Fruit fly (Drosophila melanogaster) whole organism, embryonic: ENCODE measurements around the gene Rcd-1r.

Experiments
- Bteb2 ChIP-seq: fragments of 200-800 bp; sonication (Bioruptor generic); optimal IDR thresholded peaks from 2 replicates; lab custom pipeline; 2016; ENCODE audit warnings: missing biosample characterization, missing genetic modification characterization
- CG10565 ChIP-seq: fragments of 200-800 bp; sonication (Bioruptor generic); optimal IDR thresholded peaks from 3 replicates; lab custom pipeline; 2016; ENCODE audit warnings: missing biosample characterization, mild to moderate bottlenecking, missing genetic modification characterization
- CG11093 ChIP-seq: fragments of 200-800 bp; sonication (Bioruptor generic); IDR thresholded peaks from 3 replicates; pipeline ENCODE4 v1.3.6; 2022; ENCODE audit warnings: missing biosample characterization, missing genetic modification characterization
- CG13424 ChIP-seq: fragments of 200-800 bp; sonication (Bioruptor generic); optimal IDR thresholded peaks from 2 replicates; lab custom pipeline; 2019; ENCODE audit warnings: missing biosample characterization, mild to moderate bottlenecking, missing genetic modification characterization, moderate library complexity
- CG14050 ChIP-seq: fragments of 200-800 bp; sonication (Bioruptor generic); IDR thresholded peaks from 3 replicates; pipeline ENCODE4 v1.3.6; 2022; ENCODE audit warnings: missing biosample characterization, missing genetic modification characterization
- CG14860 ChIP-seq: fragments of 200-800 bp; sonication (Bioruptor generic); IDR thresholded peaks from 3 replicates; pipeline ENCODE4 v1.3.6; 2022; ENCODE audit warnings: missing biosample characterization, missing genetic modification characterization; ENCODE audit not compliant: partially characterized antibody
- CG15696 ChIP-seq: fragments of 200-800 bp; sonication (Bioruptor generic); optimal IDR thresholded peaks from 2 replicates; lab custom pipeline; 2019; ENCODE audit warnings: missing biosample characterization, mild to moderate bottlenecking, missing genetic modification characterization, moderate library complexity
- CG17385 ChIP-seq: fragments of 200-800 bp; sonication (Bioruptor generic); optimal IDR thresholded peaks from 3 replicates; lab custom pipeline; 2018; ENCODE audit warnings: missing biosample characterization, mild to moderate bottlenecking, missing genetic modification characterization
- CG2678 ChIP-seq: fragments of 200-800 bp; sonication (Bioruptor generic); optimal IDR thresholded peaks from 3 replicates; lab custom pipeline; 2019; ENCODE audit warnings: missing biosample characterization, mild to moderate bottlenecking, missing genetic modification characterization, moderate library complexity
- CG2712 ChIP-seq: fragments of 200-800 bp; optimal IDR thresholded peaks from 3 replicates; lab custom pipeline; 2019; ENCODE audit warnings: missing biosample characterization, mild to moderate bottlenecking, missing genetic modification characterization, moderate library complexity
- CG32767 ChIP-seq: fragments of 200-800 bp; sonication (Bioruptor generic); IDR thresholded peaks from 2 replicates; pipeline ENCODE4 v1.3.6; 2022; ENCODE audit warnings: missing biosample characterization, missing genetic modification characterization
- CG32772 ChIP-seq: fragments of 200-800 bp; sonication (Bioruptor generic); IDR thresholded peaks from 2 replicates; pipeline ENCODE4 v1.3.6; 2022; ENCODE audit warnings: missing biosample characterization, missing genetic modification characterization
- CG42726 ChIP-seq: fragments of 200-800 bp; sonication (Bioruptor generic); IDR thresholded peaks from 2 replicates; pipeline ENCODE4 v1.3.6; 2022; ENCODE audit warnings: missing biosample characterization, missing genetic modification characterization; ENCODE audit not compliant: partially characterized antibody
- CG4360 ChIP-seq: fragments of 200-800 bp; sonication (Bioruptor generic); IDR thresholded peaks from 2 replicates; pipeline ENCODE4 v1.3.6; 2022; ENCODE audit warnings: missing biosample characterization, missing genetic modification characterization
- CG5953 ChIP-seq: fragments of 200-800 bp; sonication (Bioruptor generic); IDR thresholded peaks from 2 replicates; pipeline ENCODE4 v1.3.6; 2022; ENCODE audit warnings: missing biosample characterization, missing genetic modification characterization
- CG6654 ChIP-seq: fragments of 200-800 bp; sonication (Bioruptor generic); optimal IDR thresholded peaks from 2 replicates; lab custom pipeline; 2017; ENCODE audit warnings: missing biosample characterization, mild to moderate bottlenecking, missing genetic modification characterization
- CG9609 ChIP-seq: fragments of 200-800 bp; sonication (Bioruptor generic); optimal IDR thresholded peaks from 3 replicates; lab custom pipeline; 2016; ENCODE audit warnings: missing biosample characterization, missing genetic modification characterization
- CG9727 ChIP-seq: fragments of 200-800 bp; sonication (Bioruptor generic); optimal IDR thresholded peaks from 3 replicates; lab custom pipeline; 2017; ENCODE audit warnings: missing biosample characterization, mild to moderate bottlenecking, missing genetic modification characterization
- Dad ChIP-seq: fragments of 200-800 bp; sonication (Bioruptor generic); optimal IDR thresholded peaks from 3 replicates; lab custom pipeline; 2016; ENCODE audit warnings: missing biosample characterization, missing genetic modification characterization
- Doc3 ChIP-seq: fragments of 200-800 bp; sonication (Bioruptor generic); IDR thresholded peaks from 3 replicates; pipeline ENCODE4 v1.3.6; 2022; ENCODE audit warnings: missing biosample characterization, missing genetic modification characterization; ENCODE audit not compliant: partially characterized antibody
- Ets65A ChIP-seq: fragments of 200-800 bp; sonication (Bioruptor generic); peaks from one replicate; lab custom pipeline; 2016; ENCODE audit warnings: missing biosample characterization, missing genetic modification characterization
- GATAe ChIP-seq: fragments of 200-800 bp; sonication (Bioruptor generic); conservative IDR thresholded peaks from 2 replicates; pipeline ENCODE4 v1.3.6; 2022; ENCODE audit warnings: missing biosample characterization, missing genetic modification characterization
- Lpt ChIP-seq: fragments of >200 bp; optimal IDR thresholded peaks from 2 replicates; lab custom pipeline; 2018; ENCODE audit warnings: missing biosample characterization, missing genetic modification characterization
- Mad ChIP-seq: fragments of 200-800 bp; sonication (Bioruptor generic); optimal IDR thresholded peaks from 2 replicates; lab custom pipeline; 2016; ENCODE audit warnings: missing biosample characterization, missing genetic modification characterization
- NfI ChIP-seq: fragments of 200-800 bp; sonication (Bioruptor generic); optimal IDR thresholded peaks from 3 replicates; lab custom pipeline; 2018; ENCODE audit warnings: missing biosample characterization, mild to moderate bottlenecking, missing genetic modification characterization, moderate library complexity
- Oaz ChIP-seq: fragments of 200-800 bp; sonication (Bioruptor generic); IDR thresholded peaks from 2 replicates; pipeline ENCODE4 v1.3.6; 2022; ENCODE audit warnings: missing biosample characterization, missing genetic modification characterization
- PHDP ChIP-seq: fragments of 200-800 bp; sonication (Bioruptor generic); optimal IDR thresholded peaks from 3 replicates; lab custom pipeline; 2018; ENCODE audit warnings: missing biosample characterization, mild to moderate bottlenecking, missing genetic modification characterization, moderate library complexity
- Poxn ChIP-seq: fragments of 200-800 bp; sonication (Bioruptor generic); IDR thresholded peaks from 2 replicates; pipeline ENCODE4 v1.3.6; 2022; ENCODE audit warnings: missing biosample characterization, missing genetic modification characterization
- TFAM ChIP-seq: fragments of 200-800 bp; sonication (Bioruptor generic); optimal IDR thresholded peaks from 2 replicates; lab custom pipeline; 2017; ENCODE audit warnings: missing biosample characterization, missing genetic modification characterization, inconsistent platforms
- abd-A ChIP-seq: fragments of 200-800 bp; sonication (Bioruptor generic); optimal IDR thresholded peaks from 3 replicates; lab custom pipeline; 2019; ENCODE audit warnings: missing biosample characterization, mild to moderate bottlenecking, missing genetic modification characterization, moderate library complexity
- ap ChIP-seq: fragments of 200-800 bp; sonication (Bioruptor generic); IDR thresholded peaks from 2 replicates; pipeline ENCODE4 v1.3.6; 2022; ENCODE audit warnings: missing biosample characterization, missing genetic modification characterization
- cg ChIP-seq: fragments of 200-800 bp; sonication (Bioruptor generic); optimal IDR thresholded peaks from 3 replicates; lab custom pipeline; 2019; ENCODE audit warnings: missing biosample characterization, mild to moderate bottlenecking, missing genetic modification characterization, moderate library complexity
- chinmo ChIP-seq: fragments of 200-800 bp; sonication (Bioruptor generic); IDR thresholded peaks from 4 replicates; pipeline ENCODE4 v1.3.6; 2022; ENCODE audit warnings: missing biosample characterization, missing genetic modification characterization; ENCODE audit not compliant: partially characterized antibody
- ci ChIP-seq: fragments of 200-800 bp; sonication (Bioruptor generic); IDR thresholded peaks from 3 replicates; pipeline ENCODE4 v1.3.6; 2022; ENCODE audit warnings: missing biosample characterization, missing genetic modification characterization
- crol ChIP-seq: fragments of 200-800 bp; sonication (Bioruptor generic); IDR thresholded peaks from 2 replicates; pipeline ENCODE4 v1.3.6; 2022; ENCODE audit warnings: missing biosample characterization, missing genetic modification characterization
- disco-r ChIP-seq: fragments of 200-800 bp; sonication (Bioruptor generic); optimal IDR thresholded peaks from 2 replicates; lab custom pipeline; 2016; ENCODE audit warnings: missing biosample characterization, missing genetic modification characterization
- dmrt11E ChIP-seq: fragments of 200-800 bp; sonication (Bioruptor generic); optimal IDR thresholded peaks from 3 replicates; lab custom pipeline; 2018; ENCODE audit warnings: missing biosample characterization, mild to moderate bottlenecking, missing genetic modification characterization, moderate library complexity
- dpn ChIP-seq, 2 experiments: fragments of 200-800 bp; sonication (Bioruptor generic); optimal IDR thresholded peaks; 3 replicates each; lab custom pipeline; 2016; ENCODE audit warnings: missing biosample characterization in 2 of 2, missing genetic modification characterization in 2 of 2
- dysf ChIP-seq: fragments of 200-800 bp; sonication (Bioruptor generic); IDR thresholded peaks from 3 replicates; pipeline ENCODE4 v1.3.6; 2022; ENCODE audit warnings: missing biosample characterization, missing genetic modification characterization
- en ChIP-seq: fragments of 200-800 bp; sonication (Bioruptor generic); optimal IDR thresholded peaks from 2 replicates; lab custom pipeline; 2016; ENCODE audit warnings: missing biosample characterization, missing genetic modification characterization
- ewg ChIP-seq: fragments of 200-800 bp; sonication (Bioruptor generic); optimal IDR thresholded peaks from 3 replicates; lab custom pipeline; 2017; ENCODE audit warnings: mild to moderate bottlenecking, missing biosample characterization, missing genetic modification reagents, missing genetic modification characterization
- gcm ChIP-seq: fragments of 200-800 bp; sonication (Bioruptor generic); optimal IDR thresholded peaks from 2 replicates; lab custom pipeline; 2019; ENCODE audit warnings: missing biosample characterization, mild to moderate bottlenecking, missing genetic modification characterization, moderate library complexity
- gfzf ChIP-seq: fragments of 200-800 bp; sonication (Bioruptor generic); optimal IDR thresholded peaks from 2 replicates; lab custom pipeline; 2016; ENCODE audit warnings: missing biosample characterization, mild to moderate bottlenecking, missing genetic modification characterization, moderate library complexity
- kah ChIP-seq: fragments of 200-800 bp; sonication (Bioruptor generic); optimal IDR thresholded peaks from 2 replicates; lab custom pipeline; 2018; ENCODE audit warnings: missing biosample characterization, mild to moderate bottlenecking, missing genetic modification characterization
- pb ChIP-seq: fragments of 200-800 bp; sonication (Bioruptor generic); optimal IDR thresholded peaks from 3 replicates; lab custom pipeline; 2016; ENCODE audit warnings: missing biosample characterization, missing genetic modification characterization
- phol ChIP-seq: fragments of 200-800 bp; sonication (Bioruptor generic); optimal IDR thresholded peaks from 3 replicates; lab custom pipeline; 2018; ENCODE audit warnings: missing biosample characterization, mild to moderate bottlenecking, missing genetic modification characterization, moderate library complexity
- repo ChIP-seq: fragments of 200-800 bp; sonication (Bioruptor generic); optimal IDR thresholded peaks from 2 replicates; lab custom pipeline; 2016; ENCODE audit warnings: missing biosample characterization, missing genetic modification characterization
- sens ChIP-seq: fragments of 200-800 bp; sonication (Bioruptor generic); peaks from one replicate; lab custom pipeline; 2016; ENCODE audit warnings: missing biosample characterization, missing genetic modification characterization
- sob ChIP-seq: fragments of 200-800 bp; sonication (Bioruptor generic); IDR thresholded peaks from 2 replicates; pipeline ENCODE4 v1.3.6; 2022; ENCODE audit warnings: missing biosample characterization, missing genetic modification characterization
- sqz ChIP-seq: fragments of 200-800 bp; sonication (Bioruptor generic); optimal IDR thresholded peaks from 3 replicates; lab custom pipeline; 2018; ENCODE audit warnings: missing biosample characterization, mild to moderate bottlenecking, missing genetic modification characterization

The Rcd-1r gene

DNA sequence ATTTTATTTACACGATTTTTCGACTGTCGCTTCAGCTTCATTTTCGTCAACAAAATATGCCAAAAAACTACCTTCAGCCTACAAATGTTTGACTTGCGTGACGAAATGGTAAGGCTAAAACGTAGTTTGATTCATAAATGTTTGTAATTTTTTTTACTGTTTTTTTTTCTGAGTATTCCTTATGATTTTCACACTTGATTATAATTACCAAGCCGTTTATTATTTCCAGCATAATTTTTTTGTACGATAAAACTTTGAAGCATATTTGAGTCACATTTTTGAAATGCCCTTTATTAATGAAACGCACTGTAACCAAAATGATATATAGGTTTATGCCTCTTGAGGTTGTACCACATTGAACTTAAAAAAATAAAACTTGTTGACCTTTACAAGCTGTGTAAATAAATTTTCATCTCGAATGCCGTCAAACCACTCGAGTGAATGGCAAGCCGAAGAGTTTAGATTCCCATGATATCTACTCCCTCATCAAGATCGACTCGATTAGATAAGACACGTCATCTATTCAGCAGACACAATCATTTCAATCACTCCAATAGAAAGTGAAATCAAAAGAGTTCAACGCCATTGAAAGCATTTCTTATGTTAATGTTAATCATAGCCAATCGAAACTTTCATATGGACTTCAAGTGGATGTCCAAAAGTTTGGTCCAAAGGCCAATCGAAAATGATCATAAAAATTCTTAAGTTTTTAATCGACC lies 31.1 kb downstream of the Rcd-1r start (continued):
- TF ChIP-seq chinmo (no peak), CG13424 (tag; lab: Kevin White, UChicago) (peak; percentile 65), ci (GFP tag; lab: Robert Waterston, UW) (peak; percentile 62; the same call in 1 of the 3 replicates), phol (tag; lab: Kevin White, UChicago) (peak; percentile 41), kah (no peak), GATAe (GFP tag; lab: Robert Waterston, UW) (no peak), CG4360 (GFP tag; lab: Robert Waterston, UW) (no peak), CG10565 (no peak), cg (GFP tag; lab: Kevin White, UChicago) (no peak), en (GFP tag; lab: Kevin White, UChicago) (no peak), gfzf (GFP tag; lab: Kevin White, UChicago) (no peak), dysf (peak; percentile 80), repo (GFP tag; lab: Kevin White, UChicago) (no peak), CG11093 (0 out of 3 replicates have a peak, but pooled peaks have one; percentile 31), CG9727 (GFP tag; lab: Kevin White, UChicago) (no peak), NfI (GFP tag; lab: Kevin White, UChicago) (peak; percentile 27), CG15696 (no peak), Mad (GFP tag; lab: Kevin White, UChicago) (no peak), ap (GFP tag; lab: Robert Waterston, UW) (no peak), PHDP (peak; percentile 62), Dad (GFP tag; lab: Kevin White, UChicago) (no peak), sob (GFP tag; lab: Robert Waterston, UW) (peak; percentile 47; the same call in 1 of the 2 replicates), Ets65A (GFP tag; lab: Kevin White, UChicago) (peak; percentile 51), crol (GFP tag; lab: Robert Waterston, UW) (no peak), Lpt (GFP tag; lab: Kevin White, UChicago) (no peak), CG32767 (0 out of 2 replicates have a peak, but pooled peaks have one; percentile 27), CG5953 (no peak), CG9609 (GFP tag; lab: Kevin White, UChicago) (no peak), TFAM (GFP tag; lab: Kevin White, UChicago) (no peak), sens (peak; percentile 92), ewg (GFP tag; lab: Kevin White, UChicago) (no peak), CG2678 (tag; lab: Kevin White, UChicago) (peak; percentile 78), gcm (GFP tag; lab: Kevin White, UChicago) (peak; percentile 20), CG42726 (GFP tag; lab: Robert Waterston, UW) (no peak), dmrt11E (tag; lab: Kevin White, UChicago) (no peak), CG17385 (peak; percentile 47), CG6654 (GFP tag; lab: Kevin White, UChicago) (no peak), Doc3 (GFP tag; lab: Robert Waterston, UW) (no peak), CG2712 (tag; lab: Kevin White, UChicago) (peak; percentile 9), Poxn (no peak), pb (GFP tag; lab: Kevin White, UChicago) (peak; percentile 27), CG14860 (GFP tag; lab: Robert Waterston, UW) (no peak), disco-r (no peak), sqz (peak; percentile 49), Bteb2 (GFP tag; lab: Kevin White, UChicago) (peak; percentile 34), CG32772 (GFP tag; lab: Robert Waterston, UW) (no peak), dpn (GFP tag; optimal IDR thresholded peaks at IDR 0.05; lab: Kevin White, UChicago) (peak; percentile 34 to 61), Oaz (GFP tag; lab: Robert Waterston, UW) (no peak), abd-A (tag; lab: Kevin White, UChicago) (peak; percentile 3), CG14050 (GFP tag; lab: Robert Waterston, UW) (peak; percentile 25; the same call in 1 of the 3 replicates)
